Worm (Caenorhabditis elegans) whole organism, L4 larva: Measurements from ENCODE around the gene Y57G11C.22.

ENCODE experiments used
- aha-1 ChIP-seq: fragments of 150-350 bp; peaks from one replicate; lab custom pipeline; 2014; ENCODE audit warnings: missing biosample characterization, missing genetic modification characterization
- ama-1 ChIP-seq: fragments of 150-350 bp; optimal IDR thresholded peaks from 2 replicates; lab custom pipeline; 2014; ENCODE audit warnings: inconsistent platforms, mixed read lengths
- ceh-28 ChIP-seq: fragments of 150-350 bp; optimal IDR thresholded peaks from 2 replicates; lab custom pipeline; 2014; ENCODE audit warnings: missing biosample characterization, missing genetic modification reagents, missing genetic modification characterization
- gei-8 ChIP-seq: fragments of 200-800 bp; sonication (Bioruptor generic); optimal IDR thresholded peaks from 2 replicates; lab custom pipeline; 2018; ENCODE audit warnings: mild to moderate bottlenecking, missing genetic modification characterization, missing compliant biosample characterization
- lin-39 ChIP-seq: fragments of 150-350 bp; optimal IDR thresholded peaks from 2 replicates; lab custom pipeline; 2014; ENCODE audit warnings: missing biosample characterization, missing genetic modification reagents, missing genetic modification characterization
- lir-3 ChIP-seq: sonication (generic microtip); optimal IDR thresholded peaks from 2 replicates; lab custom pipeline; 2016; ENCODE audit warnings: mild to moderate bottlenecking, missing genetic modification characterization, missing compliant biosample characterization
- nhr-76 ChIP-seq: fragments of 150-350 bp; optimal IDR thresholded peaks from 2 replicates; lab custom pipeline; 2014; ENCODE audit warnings: missing biosample characterization, missing genetic modification characterization
- nhr-77 ChIP-seq: fragments of 150-350 bp; optimal IDR thresholded peaks from 2 replicates; lab custom pipeline; 2014; ENCODE audit warnings: missing biosample characterization, missing genetic modification characterization
- snpc-4 ChIP-seq: fragments of 150-350 bp; optimal IDR thresholded peaks from 2 replicates; lab custom pipeline; 2014; ENCODE audit warnings: missing biosample characterization, missing genetic modification characterization
- unc-39 ChIP-seq: sonication (generic microtip); optimal IDR thresholded peaks from 2 replicates; lab custom pipeline; 2017; ENCODE audit warnings: missing biosample characterization, missing genetic modification characterization
- zag-1 ChIP-seq: fragments of 150-350 bp; optimal IDR thresholded peaks from 2 replicates; lab custom pipeline; 2014; ENCODE audit warnings: missing biosample characterization, missing genetic modification characterization

- no peak for TF ChIP-seq unc-39
- no peak for TF ChIP-seq snpc-4
- TF ChIP-seq zag-1 (tag; lab: Kevin White, UChicago): no peak
- TF ChIP-seq ceh-28 (tag; lab: Kevin White, UChicago): no peak
- TF ChIP-seq aha-1 (tag; lab: Kevin White, UChicago): peak; percentile 95
- no peak for TF ChIP-seq nhr-76 (tag; lab: Kevin White, UChicago)
- no peak for TF ChIP-seq lin-39 (tag; lab: Kevin White, UChicago)
- no peak for TF ChIP-seq gei-8 (GFP tag; lab: Kevin White, UChicago)
- TF ChIP-seq lir-3: no peak
- TF ChIP-seq nhr-77 (tag; lab: Kevin White, UChicago): no peak
- no peak for TF ChIP-seq ama-1 (lab: Kevin White, UChicago)
Observed at ce11 chrIV:14869844-14870433, 32.9 kb downstream of the Y57G11C.22 start.
